Worm (Caenorhabditis elegans) whole organism, L1 larva: ENCODE data around the gene R02F2.7.

Experiments
- C34B4.2 ChIP-seq: sonication (generic microtip); optimal IDR thresholded peaks from 2 replicates; lab custom pipeline; 2017; ENCODE audit warnings: mild to moderate bottlenecking, missing genetic modification characterization, missing compliant biosample characterization
- F16B12.6 ChIP-seq: fragments of 150-350 bp; optimal IDR thresholded peaks from 2 replicates; lab custom pipeline; 2014; ENCODE audit warnings: missing biosample characterization, missing genetic modification characterization
- Y116A8C.19 ChIP-seq: sonication (generic microtip); optimal IDR thresholded peaks from 2 replicates; lab custom pipeline; 2016; ENCODE audit warnings: missing compliant biosample characterization, missing genetic modification characterization, borderline replicate concordance
- alr-1 ChIP-seq: fragments of 200-800 bp; sonication (Bioruptor generic); optimal IDR thresholded peaks from 2 replicates; lab custom pipeline; 2018; ENCODE audit warnings: borderline replicate concordance, mild to moderate bottlenecking, missing genetic modification characterization, missing compliant biosample characterization
- ceh-63 ChIP-seq: fragments of 200-800 bp; sonication (Bioruptor generic); optimal IDR thresholded peaks from 2 replicates; lab custom pipeline; 2018; ENCODE audit warnings: mild to moderate bottlenecking, missing genetic modification characterization, missing compliant biosample characterization
- ceh-8 ChIP-seq: fragments of 200-800 bp; sonication (Bioruptor generic); optimal IDR thresholded peaks from 2 replicates; lab custom pipeline; 2018; ENCODE audit warnings: mild to moderate bottlenecking, missing genetic modification characterization, moderate library complexity, missing compliant biosample characterization
- ceh-82 ChIP-seq, 3 experiments: fragments of 150-350 bp in 1 of 3; sonication (generic microtip) in 2 of 3; optimal IDR thresholded peaks; 2 replicates each; lab custom pipeline; 2014 to 2017; ENCODE audit warnings: missing biosample characterization in 3 of 3, missing genetic modification characterization in 3 of 3
- efl-1 ChIP-seq, 4 experiments: fragments of 150-350 bp; optimal IDR thresholded peaks in 3 of 4; peaks in 1 of 4; 1 replicate in 1 of 4; 2 replicates in 3 of 4; lab custom pipeline; 2014; ENCODE audit warnings: missing biosample characterization in 2 of 4, missing genetic modification characterization in 2 of 4, missing genetic modification reagents in 2 of 4
- egl-13 ChIP-seq: sonication (generic microtip); optimal IDR thresholded peaks from 2 replicates; lab custom pipeline; 2016; ENCODE audit warnings: missing genotype, missing genetic modification reagents, missing genetic modification characterization, missing compliant biosample characterization
- egl-27 ChIP-seq, 2 experiments: fragments of 150-350 bp in 1 of 2; sonication (generic microtip); optimal IDR thresholded peaks; 3 replicates each; lab custom pipeline; 2017 to 2018; ENCODE audit warnings: missing biosample characterization in 2 of 2, missing genetic modification characterization in 2 of 2, missing genetic modification reagents in 2 of 2
- elt-2 ChIP-seq: sonication (generic microtip); optimal IDR thresholded peaks from 2 replicates; lab custom pipeline; 2016; ENCODE audit warnings: missing genetic modification characterization, mild to moderate bottlenecking, inconsistent platforms, missing compliant biosample characterization, missing genetic modification reagents
- fkh-8 ChIP-seq: sonication (generic microtip); optimal IDR thresholded peaks from 2 replicates; lab custom pipeline; 2016; ENCODE audit warnings: mild to moderate bottlenecking, missing genetic modification characterization, missing compliant biosample characterization
- irx-1 ChIP-seq: sonication (generic microtip); optimal IDR thresholded peaks from 2 replicates; lab custom pipeline; 2016; ENCODE audit warnings: missing genetic modification characterization, missing compliant biosample characterization
- lin-15B ChIP-seq: fragments of 150-350 bp; sonication (generic microtip); optimal IDR thresholded peaks from 3 replicates; lab custom pipeline; 2014; ENCODE audit warnings: missing biosample characterization, missing genetic modification characterization
- mef-2 ChIP-seq: fragments of 150-350 bp; optimal IDR thresholded peaks from 2 replicates; lab custom pipeline; 2014; ENCODE audit warnings: missing biosample characterization, missing genetic modification characterization
- nhr-11 ChIP-seq: fragments of 150-350 bp; optimal IDR thresholded peaks from 2 replicates; lab custom pipeline; 2014; ENCODE audit warnings: missing biosample characterization, missing genetic modification characterization
- nhr-12 ChIP-seq: sonication (generic microtip); optimal IDR thresholded peaks from 2 replicates; lab custom pipeline; 2017; ENCODE audit warnings: missing biosample characterization, missing genetic modification characterization
- nhr-19 ChIP-seq: fragments of 200-800 bp; sonication (Bioruptor generic); conservative IDR thresholded peaks from 2 replicates; pipeline ENCODE4 v1.3.6; 2022; ENCODE audit warnings: missing genetic modification characterization, missing compliant biosample characterization
- nhr-237 ChIP-seq: fragments of 150-350 bp; optimal IDR thresholded peaks from 2 replicates; lab custom pipeline; 2014; ENCODE audit warnings: missing biosample characterization, missing genetic modification characterization
- nhr-47 ChIP-seq: sonication (generic microtip); optimal IDR thresholded peaks from 2 replicates; lab custom pipeline; 2016; ENCODE audit warnings: mild to moderate bottlenecking, missing genetic modification characterization, moderate library complexity, missing compliant biosample characterization
- nhr-84 ChIP-seq: sonication (generic microtip); optimal IDR thresholded peaks from 2 replicates; lab custom pipeline; 2017; ENCODE audit warnings: missing biosample characterization, missing genetic modification characterization
- nhr-85 ChIP-seq: sonication (generic microtip); peaks from one replicate; lab custom pipeline; 2016; ENCODE audit warnings: missing genetic modification characterization, inconsistent platforms, missing compliant biosample characterization
- nhr-90 ChIP-seq: sonication (generic microtip); optimal IDR thresholded peaks from 2 replicates; lab custom pipeline; 2016; ENCODE audit warnings: mild to moderate bottlenecking, missing genetic modification characterization, missing compliant biosample characterization; ENCODE audit not compliant: poor library complexity
- pqm-1 ChIP-seq: sonication (generic microtip); optimal IDR thresholded peaks from 3 replicates; lab custom pipeline; 2017; ENCODE audit warnings: missing biosample characterization, missing genetic modification characterization
- rnt-1 ChIP-seq: sonication (generic microtip); optimal IDR thresholded peaks from 2 replicates; lab custom pipeline; 2016; ENCODE audit warnings: mild to moderate bottlenecking, missing genetic modification characterization, moderate library complexity, missing compliant biosample characterization
- sptf-1 ChIP-seq: fragments of 150-350 bp; optimal IDR thresholded peaks from 2 replicates; lab custom pipeline; 2014; ENCODE audit warnings: missing biosample characterization, missing genetic modification characterization
- sup-37 ChIP-seq: fragments of 200-800 bp; sonication (Bioruptor generic); optimal IDR thresholded peaks from 2 replicates; lab custom pipeline; 2018; ENCODE audit warnings: mild to moderate bottlenecking, missing genetic modification characterization, missing compliant biosample characterization
- tbx-2 ChIP-seq: sonication (generic microtip); optimal IDR thresholded peaks from 2 replicates; lab custom pipeline; 2016; ENCODE audit warnings: missing genetic modification characterization, missing compliant biosample characterization
- unc-62 ChIP-seq: fragments of 150-350 bp; optimal IDR thresholded peaks from 2 replicates; lab custom pipeline; 2014; ENCODE audit warnings: missing biosample characterization, missing genetic modification reagents, missing genetic modification characterization
- unc-98 ChIP-seq: fragments of 200-800 bp; sonication (Bioruptor generic); IDR thresholded peaks from 2 replicates; pipeline ENCODE4 v1.3.6; 2022; ENCODE audit warnings: missing genetic modification characterization, missing compliant biosample characterization
- zag-1 ChIP-seq: fragments of 150-350 bp; optimal IDR thresholded peaks from 2 replicates; lab custom pipeline; 2014; ENCODE audit warnings: missing biosample characterization, missing genetic modification characterization
- zip-4 ChIP-seq: fragments of 200-800 bp; sonication (Bioruptor generic); optimal IDR thresholded peaks from 2 replicates; lab custom pipeline; 2018; ENCODE audit warnings: mild to moderate bottlenecking, missing genetic modification characterization, moderate library complexity, missing compliant biosample characterization

The R02F2.7 gene

ce11 chrIII:5498973-5499372 is 15.4 kb upstream of the R02F2.7 start, which contains the start of gene R02F2.9 (continued):
- peak; percentile 41 for TF ChIP-seq fkh-8 (tag; lab: Kevin White, UChicago)
- peak in 2 of 3 experiments; percentile 44 to 57 for TF ChIP-seq ceh-82 (tag; optimal IDR thresholded peaks at IDR 0.05; lab: Kevin White, UChicago)
- no peak for TF ChIP-seq sptf-1 (tag; lab: Kevin White, UChicago)
- TF ChIP-seq, all 84 proteins: peak for 37

ce11 chrIII:5495168-5495567 is 11.6 kb upstream of the R02F2.7 start, which contains the start of gene R02F2.8:
Gene R02F2.8 (minus strand): TSS chrIII:5495268.
- TF ChIP-seq nhr-237 (tag; lab: Kevin White, UChicago) (no peak), ceh-8 (GFP tag; lab: Kevin White, UChicago) (no peak), F16B12.6 (tag; lab: Kevin White, UChicago) (no peak), lin-15B (tag; lab: Kevin White, UChicago) (no peak), sup-37 (GFP tag; lab: Kevin White, UChicago) (no peak), pqm-1 (tag; lab: Kevin White, UChicago) (no peak), nhr-84 (tag; lab: Kevin White, UChicago) (no peak), egl-13 (no peak), Y116A8C.19 (tag; lab: Kevin White, UChicago) (no peak), rnt-1 (tag; lab: Kevin White, UChicago) (no peak), unc-98 (GFP tag; lab: Robert Waterston, UW) (no peak), nhr-90 (tag; lab: Kevin White, UChicago) (no peak), nhr-47 (no peak)
- TF ChIP-seq, all 84 proteins: peak for 0

- TF ChIP-seq elt-2 (tag; lab: Kevin White, UChicago), result no peak
- TF ChIP-seq alr-1, result no peak
- no peak for TF ChIP-seq zag-1
- peak; percentile 9 for TF ChIP-seq nhr-85
- TF ChIP-seq efl-1 (optimal IDR thresholded peaks at IDR 0.05; lab: Kevin White, UChicago), result no peak
- TF ChIP-seq efl-1 (GFP tag; optimal IDR thresholded peaks at IDR 0.05 in 1 of 2; lab: Kevin White, UChicago), result peak in 1 of 2 experiments; percentile 45
Observed at ce11 chrIII:5487087-5487603, 3.6 kb upstream of the R02F2.7 start, which contains the start of gene osg-1. Gene osg-1 (plus strand): TSS chrIII:5487553.

- TF ChIP-seq zip-4, result no peak
- no peak for TF ChIP-seq mef-2 (tag; lab: Kevin White, UChicago)
- TF ChIP-seq efl-1 (optimal IDR thresholded peaks at IDR 0.05; lab: Kevin White, UChicago), result no peak
- TF ChIP-seq efl-1 (GFP tag; optimal IDR thresholded peaks at IDR 0.05 in 1 of 2; lab: Kevin White, UChicago), result peak in 1 of 2 experiments; percentile 42
- TF ChIP-seq rnt-1 (tag; lab: Kevin White, UChicago), result peak; percentile 26
Observed at ce11 chrIII:5486345-5486744, 2.8 kb upstream of the R02F2.7 start.

- no peak for TF ChIP-seq nhr-11 (tag; lab: Kevin White, UChicago)
- no peak for TF ChIP-seq efl-1 (optimal IDR thresholded peaks at IDR 0.05; lab: Kevin White, UChicago)
- peak in 1 of 2 experiments; percentile 83 for TF ChIP-seq efl-1 (GFP tag; optimal IDR thresholded peaks at IDR 0.05 in 1 of 2; lab: Kevin White, UChicago)
Observed at ce11 chrIII:5479493-5480167, 3.9 kb downstream of the R02F2.7 start.

ce11 chrIII:5478824-5479368 is 4.7 kb downstream of the R02F2.7 start, which contains the start of the genes R02F2.6 and R02F2.5:
Gene R02F2.6 (minus strand): TSS chrIII:5478924.
Gene R02F2.5 (plus strand): TSS chrIII:5479318.
- TF ChIP-seq nhr-19 (GFP tag; lab: Robert Waterston, UW) (no peak), tbx-2 (no peak), ceh-63 (GFP tag; lab: Kevin White, UChicago) (no peak), ceh-82 (tag; optimal IDR thresholded peaks at IDR 0.05; lab: Kevin White, UChicago) (no peak), nhr-85 (no peak), irx-1 (tag; lab: Kevin White, UChicago) (no peak), unc-62 (GFP tag; lab: Kevin White, UChicago) (no peak), egl-27 (tag; optimal IDR thresholded peaks at IDR 0.05; lab: Kevin White, UChicago) (no peak), C34B4.2 (tag; lab: Kevin White, UChicago) (no peak), zip-4 (no peak), nhr-12 (no peak)
